Fruit fly (Drosophila melanogaster): Measurements from ENCODE around the gene mex1.

The mex1 gene

DNA sequence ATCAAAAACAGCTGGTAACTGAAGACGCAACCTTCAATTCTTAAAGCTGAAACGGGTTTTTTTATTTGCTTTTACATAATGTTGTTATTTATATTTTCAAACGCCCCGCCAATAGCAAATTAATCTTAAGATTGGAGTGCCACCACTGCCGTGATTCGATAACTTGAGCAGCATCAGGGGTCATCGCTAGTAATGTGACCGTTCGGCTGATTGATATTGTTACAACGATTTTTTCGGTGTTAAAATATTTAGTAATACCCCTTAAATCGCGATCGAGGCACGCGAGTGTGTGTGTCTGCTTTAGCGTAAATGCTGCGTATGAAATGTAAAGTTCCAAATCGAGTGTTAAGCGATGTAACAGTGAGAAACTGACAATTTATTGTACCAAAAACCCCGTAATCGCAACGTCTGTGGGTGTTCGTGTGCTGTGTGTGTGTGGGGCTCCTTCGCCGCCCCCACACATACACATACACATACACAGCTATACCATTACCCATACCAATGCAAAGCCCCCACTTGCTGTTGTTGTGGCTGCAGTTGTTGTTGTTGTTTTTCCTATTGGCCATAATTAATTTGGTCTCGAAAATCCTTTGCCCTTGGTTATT is 46.5 kb upstream of the mex1 start, which contains the start of gene dop (continued):
- TF ChIP-seq zfh1 (GFP tag; IDR thresholded peaks at IDR 0.05) (no peak), CG3163 (GFP tag; optimal IDR thresholded peaks at IDR 0.05) (no peak), CG34376 (GFP tag; optimal IDR thresholded peaks at IDR 0.05) (no peak), CG3847 (GFP tag; IDR thresholded peaks at IDR 0.05) (0 out of 2 replicates have a peak, but pooled peaks have one; percentile 30), Hr78 (GFP tag; optimal IDR thresholded peaks at IDR 0.05) (no peak), vnd (GFP tag; IDR thresholded peaks at IDR 0.05; ENCODE audit: partially characterized antibody) (peak; percentile 43; the same call in 1 of the 3 replicates), CHES-1-like (GFP tag; optimal IDR thresholded peaks at IDR 0.05) (no peak), Xbp1 (GFP tag; optimal IDR thresholded peaks at IDR 0.05) (peak; percentile 25), CG9609 (GFP tag; optimal IDR thresholded peaks at IDR 0.05) (no peak), CG3281 (GFP tag; optimal IDR thresholded peaks at IDR 0.05) (no peak), tna (GFP tag; IDR thresholded peaks at IDR 0.05; ENCODE audit: partially characterized antibody) (no peak), HLH3B (GFP tag; IDR thresholded peaks at IDR 0.05) (no peak), Pdp1 (GFP tag; optimal IDR thresholded peaks at IDR 0.05) (peak in 1 of 2 experiments; percentile 90), CG3726 (GFP tag; IDR thresholded peaks at IDR 0.05) (no peak), Lim3 (GFP tag; IDR thresholded peaks at IDR 0.05) (no peak), dysf (GFP tag; IDR thresholded peaks at IDR 0.05) (no peak), bigmax (GFP tag; optimal IDR thresholded peaks at IDR 0.05) (no peak), tgo (GFP tag; IDR thresholded peaks at IDR 0.05) (no peak), CG2678 (tag; optimal IDR thresholded peaks at IDR 0.05) (no peak), Camta (GFP tag; optimal IDR thresholded peaks at IDR 0.05) (peak; percentile 31), CG1832 (GFP tag; optimal IDR thresholded peaks at IDR 0.05) (no peak), Dll (GFP tag; IDR thresholded peaks at IDR 0.05; ENCODE audit: partially characterized antibody) (peak; percentile 72), nerfin-2 (GFP tag; IDR thresholded peaks at IDR 0.05; ENCODE audit: partially characterized antibody) (no peak), CG17912 (GFP tag; optimal IDR thresholded peaks at IDR 0.05) (no peak), GATAe (GFP tag; conservative IDR thresholded peaks at IDR 0.05) (no peak; the same call in 1 of the 2 replicates), CG6272 (GFP tag; IDR thresholded peaks at IDR 0.05) (no peak), slou (GFP tag; optimal IDR thresholded peaks at IDR 0.05) (no peak), Max (GFP tag; optimal IDR thresholded peaks at IDR 0.05) (no peak), ap (GFP tag; IDR thresholded peaks at IDR 0.05) (no peak), onecut (GFP tag; IDR thresholded peaks at IDR 0.05) (peak; percentile 67), ash1 (GFP tag; optimal IDR thresholded peaks at IDR 0.05) (no peak), gem (tag; optimal IDR thresholded peaks at IDR 0.05) (peak; percentile 33), Hey (tag; optimal IDR thresholded peaks at IDR 0.05) (no peak), ind (GFP tag; optimal IDR thresholded peaks at IDR 0.05) (peak; percentile 12), CrebB (tag; optimal IDR thresholded peaks at IDR 0.05) (no peak), CG13775 (GFP tag; optimal IDR thresholded peaks at IDR 0.05) (peak; percentile 7), fd64A (GFP tag; optimal IDR thresholded peaks at IDR 0.05) (no peak), gsb (GFP tag; IDR thresholded peaks at IDR 0.05) (no peak), CG2875 (GFP tag; optimal IDR thresholded peaks at IDR 0.05) (no peak), CG5180 (GFP tag; optimal IDR thresholded peaks at IDR 0.05) (no peak), BEAF-32 (GFP tag; optimal IDR thresholded peaks at IDR 0.05) (peak; percentile 82), yki (optimal IDR thresholded peaks at IDR 0.05) (no peak), CG11696 (GFP tag; IDR thresholded peaks at IDR 0.05) (no peak), CG18011 (GFP tag; optimal IDR thresholded peaks at IDR 0.05) (no peak), CG11560 (tag; IDR thresholded peaks at IDR 0.05) (no peak), Spps (tag; optimal IDR thresholded peaks at IDR 0.05) (no peak), CG11723 (GFP tag; optimal IDR thresholded peaks at IDR 0.05) (no peak), CG2712 (tag; optimal IDR thresholded peaks at IDR 0.05) (no peak), Mes4 (GFP tag; optimal IDR thresholded peaks at IDR 0.05) (no peak), CG1529 (GFP tag; optimal IDR thresholded peaks at IDR 0.05) (no peak)

Measured in whole organism, embryonic.